Worm (Caenorhabditis elegans) whole organism, L4 larva: ENCODE data around the gene clec-241.

Experiments
- aly-2 ChIP-seq: sonication (generic microtip); optimal IDR thresholded peaks from 2 replicates; lab custom pipeline; 2018; ENCODE audit warnings: missing biosample characterization, missing genetic modification characterization
- ama-1 ChIP-seq: fragments of 150-350 bp; optimal IDR thresholded peaks from 2 replicates; lab custom pipeline; 2014; ENCODE audit warnings: inconsistent platforms, mixed read lengths
- ceh-82 ChIP-seq: sonication (generic microtip); optimal IDR thresholded peaks from 2 replicates; lab custom pipeline; 2017; ENCODE audit warnings: missing biosample characterization, missing genetic modification characterization
- lsy-2 ChIP-seq, 2 experiments: fragments of 150-350 bp in 1 of 2; sonication (generic microtip) in 1 of 2; optimal IDR thresholded peaks; 2 replicates each; lab custom pipeline; 2014 to 2017; ENCODE audit warnings: missing biosample characterization in 2 of 2, missing genetic modification characterization in 2 of 2
- nhr-48 ChIP-seq: sonication (generic microtip); optimal IDR thresholded peaks from 2 replicates; lab custom pipeline; 2016; ENCODE audit warnings: mild to moderate bottlenecking, missing genetic modification characterization, missing compliant biosample characterization
- snpc-4 ChIP-seq: fragments of 150-350 bp; optimal IDR thresholded peaks from 2 replicates; lab custom pipeline; 2014; ENCODE audit warnings: missing biosample characterization, missing genetic modification characterization
- unc-39 ChIP-seq: sonication (generic microtip); optimal IDR thresholded peaks from 2 replicates; lab custom pipeline; 2017; ENCODE audit warnings: missing biosample characterization, missing genetic modification characterization

- TF ChIP-seq aly-2, result no peak
- no peak for TF ChIP-seq snpc-4
- TF ChIP-seq nhr-48 (tag; lab: Kevin White, UChicago), result no peak
- no peak for TF ChIP-seq ama-1 (lab: Kevin White, UChicago)
- TF ChIP-seq lsy-2 (tag; optimal IDR thresholded peaks at IDR 0.05; lab: Kevin White, UChicago), result no peak
- TF ChIP-seq ceh-82, result no peak
- no peak for TF ChIP-seq unc-39 (tag; lab: Kevin White, UChicago)
Measured at ce11 chrV:17008302-17008701, 4.8 kb downstream of the clec-241 start, which contains the start of gene sri-69.
